Worm (Caenorhabditis elegans): ENCODE measurements around the gene math-48.

math-48 gene

DNA sequence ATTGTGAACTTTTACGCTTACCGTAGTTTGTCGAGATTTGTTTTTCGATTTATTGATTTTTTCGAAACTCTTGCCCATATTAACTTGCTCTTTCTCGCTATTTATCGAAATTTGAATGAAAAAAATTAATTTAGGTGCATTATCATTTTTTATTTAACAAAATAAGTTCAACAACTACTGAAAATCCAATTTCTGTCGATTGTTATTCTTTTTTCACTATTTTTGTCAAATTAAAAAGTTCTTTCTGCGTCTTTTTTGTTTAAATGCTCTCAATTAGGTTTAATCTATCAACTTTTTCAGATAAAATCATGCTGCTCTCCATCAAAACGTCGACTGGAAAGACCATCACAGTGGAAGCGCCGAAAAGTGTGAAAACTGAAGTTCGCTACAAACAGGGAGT is 20.2 kb downstream of the math-48 start, which contains the start of gene F52C6.2:
Gene F52C6.2, plus strand, starts transcription at position 301 of the 400 bp plus-strand sequence.
- TF ChIP-seq elt-3 (tag; optimal IDR thresholded peaks at IDR 0.05) (no peak), egl-13 (tag; optimal IDR thresholded peaks at IDR 0.05) (no peak), ceh-8 (GFP tag; optimal IDR thresholded peaks at IDR 0.05) (no peak), nhr-19 (GFP tag; conservative IDR thresholded peaks at IDR 0.05) (no peak), nhr-20 (tag; optimal IDR thresholded peaks at IDR 0.05) (no peak), pax-3 (tag; optimal IDR thresholded peaks at IDR 0.05) (no peak)

DNA sequence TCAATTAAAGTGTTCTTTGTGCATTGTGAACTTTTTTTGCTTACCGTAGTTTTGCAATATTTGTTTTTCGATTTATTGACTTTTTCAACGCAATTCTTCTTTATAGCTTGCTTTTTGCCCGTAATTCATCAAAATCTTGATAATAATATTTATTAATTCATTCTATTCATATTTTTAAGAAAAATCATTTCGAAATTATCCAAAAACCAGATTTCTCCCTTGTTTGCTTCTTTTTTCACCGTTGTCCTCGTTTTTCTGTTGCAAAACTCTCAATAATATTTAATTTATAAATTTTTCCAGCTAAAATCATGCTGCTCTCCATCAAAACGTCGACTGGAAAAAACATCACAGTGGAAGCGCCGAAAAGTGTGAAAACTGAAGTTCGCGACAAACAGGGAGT is 21.9 kb downstream of the math-48 start, which contains the start of gene F52C6.3:
Gene F52C6.3, plus strand, starts transcription at position 301 of the 400 bp plus-strand sequence.
- TF ChIP-seq grh-1 (GFP tag; IDR thresholded peaks at IDR 0.05) (no peak), rnt-1 (tag; optimal IDR thresholded peaks at IDR 0.05) (no peak), C16A3.4 (tag; optimal IDR thresholded peaks at IDR 0.05) (no peak), nhr-47 (tag; optimal IDR thresholded peaks at IDR 0.05) (no peak), nhr-28 (tag; optimal IDR thresholded peaks at IDR 0.05) (no peak), isw-1 (GFP tag; IDR thresholded peaks at IDR 0.05) (no peak), fkh-4 (tag; optimal IDR thresholded peaks at IDR 0.05; ENCODE audit: borderline replicate concordance) (no peak), swsn-7 (tag; optimal IDR thresholded peaks at IDR 0.05) (no peak), snpc-4 (tag; optimal IDR thresholded peaks at IDR 0.05) (no peak), sptf-1 (tag; optimal IDR thresholded peaks at IDR 0.05) (no peak), skn-1 (tag; optimal IDR thresholded peaks at IDR 0.05) (no peak), efl-1 (optimal IDR thresholded peaks at IDR 0.05) (no peak), efl-1 (GFP tag; optimal IDR thresholded peaks at IDR 0.05 in 1 of 2) (no peak), mab-9 (GFP tag; IDR thresholded peaks at IDR 0.05) (no peak), pag-3 (tag; optimal IDR thresholded peaks at IDR 0.05; ENCODE audit: borderline replicate concordance, insufficient read depth) (no peak), mef-2 (tag; optimal IDR thresholded peaks at IDR 0.05) (no peak), ceh-90 (tag; optimal IDR thresholded peaks at IDR 0.05) (no peak)

DNA sequence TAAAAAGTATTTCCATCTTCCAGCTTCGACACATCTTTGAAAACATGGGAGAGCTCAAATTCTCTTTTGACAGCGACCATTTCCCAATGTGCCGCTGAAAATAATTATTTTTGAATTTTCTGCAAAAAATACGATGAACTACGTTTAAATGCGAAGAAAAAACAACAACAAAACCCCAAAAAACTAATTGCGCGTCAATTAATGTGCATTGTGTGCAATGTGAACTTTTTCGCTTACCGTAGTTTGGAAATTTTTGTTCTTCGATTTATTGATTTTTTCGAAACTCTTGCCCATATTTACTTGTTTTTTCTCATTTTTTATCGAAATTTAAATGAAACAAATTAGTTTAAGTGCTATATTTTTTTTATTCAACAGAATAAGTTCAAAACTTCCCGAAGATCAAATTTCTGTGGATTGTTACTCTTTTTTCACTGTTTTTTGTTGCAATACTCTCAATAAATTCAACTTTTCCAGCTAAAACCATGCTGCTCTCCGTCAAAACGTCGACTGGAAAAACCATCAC is 23.6 kb downstream of the math-48 start, which contains the start of the genes bath-2 and F52C6.4:
Gene bath-2, minus strand, starts transcription at position 101 of the 523 bp plus-strand sequence.
Gene F52C6.4, plus strand, starts transcription at position 473 of the 523 bp plus-strand sequence.
- no peak for TF ChIP-seq isw-1 (GFP tag; IDR thresholded peaks at IDR 0.05)
- no peak for TF ChIP-seq nhr-71 (tag; optimal IDR thresholded peaks at IDR 0.05)
- TF ChIP-seq hlh-17 (GFP tag; optimal IDR thresholded peaks at IDR 0.05; ENCODE audit: borderline replicate concordance): no peak
- no peak for TF ChIP-seq ceh-82 (tag; optimal IDR thresholded peaks at IDR 0.05)
- no peak for TF ChIP-seq lir-3 (tag; optimal IDR thresholded peaks at IDR 0.05; ENCODE audit: poor library complexity)
- TF ChIP-seq fos-1 (tag; optimal IDR thresholded peaks at IDR 0.05): no peak
- TF ChIP-seq ztf-4 (tag; optimal IDR thresholded peaks at IDR 0.05): no peak
- TF ChIP-seq lin-15B (tag; optimal IDR thresholded peaks at IDR 0.05): no peak
- TF ChIP-seq lin-14 (GFP tag; optimal IDR thresholded peaks at IDR 0.05): no peak
- no peak for TF ChIP-seq mep-1 (tag; optimal IDR thresholded peaks at IDR 0.05)
- TF ChIP-seq ztf-11 (tag; optimal IDR thresholded peaks at IDR 0.05): no peak
- TF ChIP-seq unc-130 (tag; optimal IDR thresholded peaks at IDR 0.05): no peak
- TF ChIP-seq xbp-1 (tag; optimal IDR thresholded peaks at IDR 0.05): no peak
- no peak for TF ChIP-seq fkh-4 (tag; optimal IDR thresholded peaks at IDR 0.05; ENCODE audit: borderline replicate concordance)
- no peak for TF ChIP-seq ets-5 (GFP tag; IDR thresholded peaks at IDR 0.05)
- no peak for TF ChIP-seq ceh-8 (GFP tag; optimal IDR thresholded peaks at IDR 0.05)
- no peak for TF ChIP-seq sox-4 (tag; optimal IDR thresholded peaks at IDR 0.05)
- TF ChIP-seq tlp-1 (tag; optimal IDR thresholded peaks at IDR 0.05): no peak

Measured in whole organism, L1 larva.